Worm (Caenorhabditis elegans) whole organism, mixed stage, embryonic: ENCODE results near the gene T21E8.5.

Source experiments
- blmp-1 ChIP-seq: fragments of 150-350 bp; optimal IDR thresholded peaks from 2 replicates; lab custom pipeline; 2014; ENCODE audit warnings: missing biosample characterization, missing genetic modification characterization
- ces-1 ChIP-seq: fragments of 150-350 bp; optimal IDR thresholded peaks from 2 replicates; lab custom pipeline; 2014; ENCODE audit warnings: missing biosample characterization, missing genetic modification reagents, missing genetic modification characterization
- drap-1 ChIP-seq: fragments of 200-800 bp; sonication (Bioruptor generic); optimal IDR thresholded peaks from 3 replicates; lab custom pipeline; 2018; ENCODE audit warnings: mild to moderate bottlenecking, missing genetic modification characterization, missing compliant biosample characterization
- elt-1 ChIP-seq: sonication (generic microtip); optimal IDR thresholded peaks from 2 replicates; lab custom pipeline; 2017; ENCODE audit warnings: missing genetic modification characterization, mild to moderate bottlenecking, missing compliant biosample characterization, antibody characterized with exemption, moderate library complexity, borderline replicate concordance; ENCODE audit not compliant: insufficient read depth
- mep-1 ChIP-seq: fragments of 150-350 bp; optimal IDR thresholded peaks from 2 replicates; lab custom pipeline; 2017; ENCODE audit warnings: missing biosample characterization, missing genetic modification reagents, missing genetic modification characterization, inconsistent platforms
- nhr-12 ChIP-seq: fragments of 150-350 bp; optimal IDR thresholded peaks from 2 replicates; lab custom pipeline; 2014; ENCODE audit warnings: missing biosample characterization, missing genetic modification characterization
- nhr-76 ChIP-seq: sonication (generic microtip); optimal IDR thresholded peaks from 2 replicates; lab custom pipeline; 2017; ENCODE audit warnings: missing biosample characterization, missing genetic modification characterization
- pha-4 ChIP-seq: fragments of 150-350 bp; optimal IDR thresholded peaks from 2 replicates; lab custom pipeline; 2018; ENCODE audit warnings: missing biosample characterization, missing genetic modification reagents, missing genetic modification characterization
- sem-2 ChIP-seq: fragments of 200-800 bp; sonication (Bioruptor generic); optimal IDR thresholded peaks from 2 replicates; lab custom pipeline; 2018; ENCODE audit warnings: mild to moderate bottlenecking, missing genetic modification characterization, missing compliant biosample characterization
- snpc-4 ChIP-seq: fragments of 150-350 bp; optimal IDR thresholded peaks from 2 replicates; lab custom pipeline; 2014; ENCODE audit warnings: missing biosample characterization, missing genetic modification characterization
- unc-120 ChIP-seq: sonication (generic microtip); optimal IDR thresholded peaks from 2 replicates; lab custom pipeline; 2017; ENCODE audit warnings: missing genetic modification characterization, missing compliant biosample characterization; ENCODE audit not compliant: poor library complexity, severe bottlenecking
- unc-62 ChIP-seq: fragments of 150-350 bp; optimal IDR thresholded peaks from 2 replicates; lab custom pipeline; 2014; ENCODE audit warnings: missing biosample characterization, missing genetic modification reagents, missing genetic modification characterization
- zip-8 ChIP-seq: fragments of 150-350 bp; optimal IDR thresholded peaks from 2 replicates; lab custom pipeline; 2014; ENCODE audit warnings: missing biosample characterization, missing genetic modification characterization
- ztf-11 ChIP-seq: fragments of 150-350 bp; optimal IDR thresholded peaks from 2 replicates; lab custom pipeline; 2014; ENCODE audit warnings: missing biosample characterization, missing genetic modification characterization

DNA sequence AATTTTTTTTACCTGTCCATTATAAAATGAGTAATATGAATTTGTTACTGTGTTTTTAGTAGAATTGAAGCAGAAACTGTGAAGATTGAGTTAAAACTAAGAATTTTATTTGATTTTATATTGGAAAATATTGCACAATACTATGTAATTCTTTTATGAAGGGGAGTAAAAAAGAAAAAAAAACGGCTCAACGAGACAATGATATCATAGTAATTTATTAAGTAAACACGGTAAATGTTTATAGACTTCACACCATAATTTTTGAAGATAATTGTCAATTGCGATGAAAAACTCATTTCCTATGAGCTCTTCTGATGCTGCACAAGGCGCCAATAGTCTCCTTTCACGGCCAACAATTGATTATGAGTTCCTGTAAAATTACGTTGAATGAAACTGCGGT, 26.8 kb upstream of the T21E8.5 start, which contains the start of gene pgp-5:
- TF ChIP-seq snpc-4 (tag; lab: Kevin White, UChicago) (no peak), unc-120 (tag; lab: Kevin White, UChicago) (no peak), nhr-12 (tag; lab: Kevin White, UChicago) (no peak), zip-8 (no peak), unc-62 (GFP tag; lab: Kevin White, UChicago) (no peak), sem-2 (no peak), ztf-11 (tag; lab: Kevin White, UChicago) (no peak), pha-4 (tag; lab: Kevin White, UChicago) (no peak), blmp-1 (no peak), ces-1 (GFP tag; lab: Kevin White, UChicago) (no peak), nhr-76 (no peak), elt-1 (tag; lab: Kevin White, UChicago) (no peak), mep-1 (no peak), drap-1 (no peak)
